Fruit fly (Drosophila melanogaster) whole organism, wandering third instar larva: ENCODE results near the gene beat-IIIc.

Experiments
- Abd-B ChIP-seq: fragments of >200 bp; optimal IDR thresholded peaks from 2 replicates; lab custom pipeline; 2017; ENCODE audit warnings: missing biosample characterization, missing genetic modification characterization
- CG32264 ChIP-seq: fragments of 200-800 bp; sonication (Bioruptor generic); optimal IDR thresholded peaks from 2 replicates; lab custom pipeline; 2016; ENCODE audit warnings: missing biosample characterization, missing genetic modification characterization
- CG9705 ChIP-seq: fragments of 200-800 bp; sonication (Bioruptor generic); optimal IDR thresholded peaks from 2 replicates; lab custom pipeline; 2018; ENCODE audit warnings: missing biosample characterization, mild to moderate bottlenecking, missing genetic modification characterization
- Dfd ChIP-seq: fragments of >200 bp; optimal IDR thresholded peaks from 2 replicates; lab custom pipeline; 2017; ENCODE audit warnings: missing biosample characterization, missing genetic modification characterization
- Dif ChIP-seq: fragments of 200-275, 200-300 bp; sonication (Bioruptor generic); optimal IDR thresholded peaks from 2 replicates; lab custom pipeline; 2018; ENCODE audit warnings: missing biosample characterization, missing genetic modification characterization; ENCODE audit not compliant: partially characterized antibody
- GATAd ChIP-seq: sonication (Bioruptor generic); optimal IDR thresholded peaks from 2 replicates; lab custom pipeline; 2016; ENCODE audit warnings: missing biosample characterization, missing genetic modification characterization
- HLH106 ChIP-seq: fragments of 200-800 bp; optimal IDR thresholded peaks from 3 replicates; lab custom pipeline; 2019; ENCODE audit warnings: missing biosample characterization, mild to moderate bottlenecking, missing genetic modification characterization, moderate library complexity
- Hnf4 ChIP-seq: fragments of 200-800 bp; sonication (Bioruptor generic); optimal IDR thresholded peaks from 2 replicates; lab custom pipeline; 2016; ENCODE audit warnings: missing biosample characterization, mild to moderate bottlenecking, missing genetic modification characterization
- Hr78 ChIP-seq: fragments of >200 bp; optimal IDR thresholded peaks from 2 replicates; lab custom pipeline; 2017; ENCODE audit warnings: missing biosample characterization, missing genetic modification characterization
- Hr83 ChIP-seq: fragments of 200-300 bp; sonication (Bioruptor generic); optimal IDR thresholded peaks from 2 replicates; lab custom pipeline; 2016; ENCODE audit warnings: missing biosample characterization, mild to moderate bottlenecking, missing genetic modification characterization, moderate library complexity; ENCODE audit not compliant: poor library complexity, severe bottlenecking
- Jra ChIP-seq: sonication (Bioruptor generic); optimal IDR thresholded peaks from 2 replicates; lab custom pipeline; 2016; ENCODE audit warnings: missing biosample characterization, missing genetic modification characterization
- Mio ChIP-seq: sonication (Bioruptor generic); optimal IDR thresholded peaks from 2 replicates; lab custom pipeline; 2016; ENCODE audit warnings: missing biosample characterization, missing genetic modification characterization
- N ChIP-seq: fragments of >200 bp; optimal IDR thresholded peaks from 2 replicates; lab custom pipeline; 2018; ENCODE audit warnings: missing biosample characterization, missing external identifiers, missing genetic modification characterization
- OdsH ChIP-seq: fragments of 200-800 bp; sonication (Bioruptor generic); optimal IDR thresholded peaks from 2 replicates; lab custom pipeline; 2016; ENCODE audit warnings: missing biosample characterization, mild to moderate bottlenecking, missing genetic modification characterization
- Rel ChIP-seq, 2 experiments: fragments of 200-800 bp; sonication (Bioruptor generic) in 1 of 2; optimal IDR thresholded peaks; 2 replicates in 1 of 2; 3 replicates in 1 of 2; lab custom pipeline; 2016 to 2019; ENCODE audit warnings: mild to moderate bottlenecking in 2 of 2, missing biosample characterization in 2 of 2, missing genetic modification characterization in 2 of 2, moderate library complexity in 1 of 2
- Vsx2 ChIP-seq: fragments of 200-300, 225-300 bp; sonication (Bioruptor generic); optimal IDR thresholded peaks from 2 replicates; lab custom pipeline; 2018; ENCODE audit warnings: missing biosample characterization, missing genetic modification characterization; ENCODE audit not compliant: partially characterized antibody
- br ChIP-seq: fragments of 200-800 bp; sonication (Bioruptor generic); optimal IDR thresholded peaks from 2 replicates; lab custom pipeline; 2016; ENCODE audit warnings: missing biosample characterization, missing genetic modification characterization
- brk ChIP-seq: fragments of 200-800 bp; sonication (Bioruptor generic); optimal IDR thresholded peaks from 2 replicates; lab custom pipeline; 2016; ENCODE audit warnings: missing biosample characterization, mild to moderate bottlenecking, missing genetic modification characterization
- dl ChIP-seq, 2 experiments: fragments of 175-275, 200-275 bp in 1 of 2; fragments of 200-275 bp in 1 of 2; sonication (Bioruptor generic); optimal IDR thresholded peaks; lab custom pipeline; 2018; ENCODE audit warnings: mild to moderate bottlenecking in 2 of 2, missing biosample characterization in 2 of 2, missing genetic modification characterization in 2 of 2, moderate library complexity in 2 of 2; ENCODE audit not compliant: partially characterized antibody in 2 of 2, insufficient read depth in 1 of 2
- dmrt93B ChIP-seq: fragments of 200-800 bp; sonication (Bioruptor generic); optimal IDR thresholded peaks from 2 replicates; lab custom pipeline; 2018; ENCODE audit warnings: missing biosample characterization, mild to moderate bottlenecking, missing genetic modification characterization
- ey ChIP-seq: fragments of 200-800 bp; sonication (Bioruptor generic); optimal IDR thresholded peaks from 2 replicates; lab custom pipeline; 2016; ENCODE audit warnings: missing biosample characterization, missing genetic modification characterization
- foxo ChIP-seq, 2 experiments: fragments of 200-800 bp; sonication (Bioruptor generic); optimal IDR thresholded peaks; 2 replicates in 1 of 2; 3 replicates in 1 of 2; lab custom pipeline; 2016 to 2017; ENCODE audit warnings: missing biosample characterization in 2 of 2, missing genetic modification characterization in 2 of 2
- fru ChIP-seq: fragments of 200-800 bp; sonication (Bioruptor generic); optimal IDR thresholded peaks from 3 replicates; lab custom pipeline; 2016; ENCODE audit warnings: missing biosample characterization, mild to moderate bottlenecking, missing genetic modification characterization
- h ChIP-seq: fragments of 200-800 bp; sonication (Bioruptor generic); optimal IDR thresholded peaks from 3 replicates; lab custom pipeline; 2016; ENCODE audit warnings: missing biosample characterization, mild to moderate bottlenecking, missing genetic modification characterization
- jim ChIP-seq: fragments of 175-275, 200-325 bp; sonication (Bioruptor generic); optimal IDR thresholded peaks from 2 replicates; lab custom pipeline; 2016; ENCODE audit warnings: missing biosample characterization, mild to moderate bottlenecking, missing genetic modification characterization
- lola ChIP-seq: fragments of >200 bp; optimal IDR thresholded peaks from 2 replicates; lab custom pipeline; 2017; ENCODE audit warnings: missing biosample characterization, missing genetic modification characterization
- pan ChIP-seq: fragments of >200 bp; optimal IDR thresholded peaks from 2 replicates; lab custom pipeline; 2017
- psq ChIP-seq: fragments of 200-800 bp; sonication (Bioruptor generic); optimal IDR thresholded peaks from 3 replicates; lab custom pipeline; 2017; ENCODE audit warnings: missing biosample characterization, mild to moderate bottlenecking, missing genetic modification characterization, moderate library complexity
- rgr ChIP-seq: fragments of 200-800 bp; sonication (Bioruptor generic); optimal IDR thresholded peaks from 3 replicates; lab custom pipeline; 2016; ENCODE audit warnings: missing biosample characterization, mild to moderate bottlenecking, missing genetic modification characterization
- sv ChIP-seq: fragments of 200-800 bp; sonication (Bioruptor generic); optimal IDR thresholded peaks from 3 replicates; lab custom pipeline; 2016; ENCODE audit warnings: missing biosample characterization, missing genetic modification characterization
- tai ChIP-seq: sonication (Bioruptor generic); optimal IDR thresholded peaks from 2 replicates; lab custom pipeline; 2016; ENCODE audit warnings: missing biosample characterization, missing genetic modification characterization
- usp ChIP-seq: fragments of >200 bp; optimal IDR thresholded peaks from 2 replicates; lab custom pipeline; 2017; ENCODE audit warnings: missing biosample characterization, missing genetic modification characterization
- woc ChIP-seq: sonication (Bioruptor generic); optimal IDR thresholded peaks from 2 replicates; lab custom pipeline; 2016; ENCODE audit warnings: missing biosample characterization, mild to moderate bottlenecking, missing genetic modification characterization

The beat-IIIc gene

dm6 chr2L:17181638-17182037 lies 78.9 kb downstream of the beat-IIIc start, which contains the start of gene Grl36a:
Grl36a (plus strand) TSS chr2L:17181938.
- no peak for TF ChIP-seq lola (GFP tag; lab: Kevin White, UChicago)
- TF ChIP-seq brk (GFP tag; lab: Kevin White, UChicago), result no peak
- TF ChIP-seq tai, result no peak

- TF ChIP-seq pan (no peak), Hr83 (GFP tag; lab: Kevin White, UChicago) (no peak), Hr78 (no peak), rgr (no peak), Abd-B (no peak), CG9705 (GFP tag; lab: Kevin White, UChicago) (no peak), dmrt93B (GFP tag; lab: Kevin White, UChicago) (no peak), Mio (GFP tag; lab: Kevin White, UChicago) (no peak), Vsx2 (GFP tag; lab: Kevin White, UChicago) (no peak), N (GFP tag; lab: Kevin White, UChicago) (no peak), foxo (GFP tag; optimal IDR thresholded peaks at IDR 0.05; lab: Kevin White, UChicago) (no peak), GATAd (GFP tag; lab: Kevin White, UChicago) (no peak), ey (GFP tag; lab: Kevin White, UChicago) (no peak), tai (no peak)
Observed at dm6 chr2L:17180038-17180437, 80.5 kb downstream of the beat-IIIc start, which contains the start of gene Gr36c. Gr36c (plus strand) TSS chr2L:17180338.

dm6 chr2L:17178472-17178871 lies 82.1 kb downstream of the beat-IIIc start, which contains the start of gene Gr36b:
Gr36b (plus strand) TSS chr2L:17178772.
- TF ChIP-seq Hnf4 (GFP tag; lab: Kevin White, UChicago), result no peak
- TF ChIP-seq Dif, result no peak
- TF ChIP-seq OdsH (GFP tag; lab: Kevin White, UChicago), result no peak
- TF ChIP-seq Mio (GFP tag; lab: Kevin White, UChicago), result no peak
- TF ChIP-seq dmrt93B (GFP tag; lab: Kevin White, UChicago), result no peak
- TF ChIP-seq pan, result no peak
- no peak for TF ChIP-seq Dfd (GFP tag; lab: Kevin White, UChicago)
- no peak for TF ChIP-seq dl (GFP tag; optimal IDR thresholded peaks at IDR 0.05; lab: Kevin White, UChicago; ENCODE audit: insufficient read depth in 1 of 2, partially characterized antibody in 2 of 2)
- no peak for TF ChIP-seq ey (GFP tag; lab: Kevin White, UChicago)
- TF ChIP-seq lola (GFP tag; lab: Kevin White, UChicago), result no peak
- no peak for TF ChIP-seq foxo (GFP tag; optimal IDR thresholded peaks at IDR 0.05; lab: Kevin White, UChicago)
- no peak for TF ChIP-seq rgr
- no peak for TF ChIP-seq jim (GFP tag; lab: Kevin White, UChicago)
- TF ChIP-seq fru (GFP tag; lab: Kevin White, UChicago), result no peak
- TF ChIP-seq h (GFP tag; lab: Kevin White, UChicago), result no peak
- no peak for TF ChIP-seq CG32264 (GFP tag; lab: Kevin White, UChicago)
- TF ChIP-seq sv (GFP tag; lab: Kevin White, UChicago), result no peak

dm6 chr2L:17176318-17176717 lies 84.2 kb downstream of the beat-IIIc start, which contains the start of gene Gr36a:
Gr36a (plus strand) TSS chr2L:17176618.
- TF ChIP-seq Vsx2 (GFP tag; lab: Kevin White, UChicago) (no peak), usp (GFP tag; lab: Kevin White, UChicago) (no peak), woc (GFP tag; lab: Kevin White, UChicago) (no peak), CG32264 (GFP tag; lab: Kevin White, UChicago) (no peak), Dif (no peak), dl (GFP tag; optimal IDR thresholded peaks at IDR 0.05; lab: Kevin White, UChicago; ENCODE audit: insufficient read depth in 1 of 2, partially characterized antibody in 2 of 2) (no peak), br (GFP tag; lab: Kevin White, UChicago) (no peak), Mio (GFP tag; lab: Kevin White, UChicago) (no peak), psq (no peak), Rel (GFP tag; optimal IDR thresholded peaks at IDR 0.05; lab: Kevin White, UChicago) (no peak), Rel (tag; optimal IDR thresholded peaks at IDR 0.05; lab: Kevin White, UChicago) (no peak), rgr (no peak), pan (no peak), lola (GFP tag; lab: Kevin White, UChicago) (no peak)

DNA sequence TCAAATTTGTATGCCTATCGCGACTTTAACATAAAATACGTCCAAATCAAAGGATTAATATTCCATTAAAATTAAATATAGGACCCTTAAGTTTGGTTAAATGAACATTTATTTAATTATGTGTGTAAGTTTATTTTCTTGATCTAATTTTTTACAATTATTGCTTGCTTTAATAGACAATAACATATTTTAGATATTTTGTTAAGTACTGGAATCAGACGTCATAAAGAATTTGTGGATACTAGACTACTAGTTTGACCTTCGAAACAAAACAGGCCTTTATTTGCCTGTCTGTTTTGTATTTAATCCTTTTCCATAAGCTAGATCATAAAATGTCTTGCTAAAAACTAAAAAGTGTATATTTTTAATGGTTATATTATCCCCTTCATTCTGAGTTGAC lies 87.4 kb downstream of the beat-IIIc start, which contains the start of gene CG34169:
TSS of gene CG34169 (plus strand) at position 301 of the 400 bp plus-strand sequence.
- TF ChIP-seq Hr83 (GFP tag; lab: Kevin White, UChicago) (no peak), Jra (GFP tag; lab: Kevin White, UChicago) (no peak), Dif (no peak), OdsH (GFP tag; lab: Kevin White, UChicago) (no peak), Hr78 (no peak), Rel (GFP tag; optimal IDR thresholded peaks at IDR 0.05; lab: Kevin White, UChicago) (no peak), Rel (tag; optimal IDR thresholded peaks at IDR 0.05; lab: Kevin White, UChicago) (no peak), dl (GFP tag; optimal IDR thresholded peaks at IDR 0.05; lab: Kevin White, UChicago; ENCODE audit: insufficient read depth in 1 of 2, partially characterized antibody in 2 of 2) (no peak), HLH106 (tag; lab: Kevin White, UChicago) (no peak), tai (no peak), CG9705 (GFP tag; lab: Kevin White, UChicago) (no peak)
